Worm (Caenorhabditis elegans) whole organism, L3 larva: Measurements from ENCODE around the gene T07F8.1.

ENCODE experiments used
- R02D3.7 ChIP-seq: fragments of 150-350 bp; optimal IDR thresholded peaks from 2 replicates; lab custom pipeline; 2014; ENCODE audit warnings: missing biosample characterization, missing genetic modification characterization
- aly-2 ChIP-seq: fragments of 150-350 bp; optimal IDR thresholded peaks from 2 replicates; lab custom pipeline; 2014; ENCODE audit warnings: missing biosample characterization, missing genetic modification characterization
- ama-1 ChIP-seq: fragments of 150-350 bp; optimal IDR thresholded peaks from 2 replicates; lab custom pipeline; 2018
- ceh-16 ChIP-seq: sonication (generic microtip); optimal IDR thresholded peaks from 2 replicates; lab custom pipeline; 2017; ENCODE audit warnings: missing biosample characterization, missing genetic modification characterization
- ceh-28 ChIP-seq: fragments of 150-350 bp; optimal IDR thresholded peaks from 2 replicates; lab custom pipeline; 2014; ENCODE audit warnings: missing biosample characterization, missing genetic modification reagents, missing genetic modification characterization
- ceh-82 ChIP-seq: fragments of 150-350 bp; optimal IDR thresholded peaks from 2 replicates; lab custom pipeline; 2014; ENCODE audit warnings: missing biosample characterization, missing genetic modification characterization
- ceh-9 ChIP-seq: sonication (generic microtip); optimal IDR thresholded peaks from 2 replicates; lab custom pipeline; 2018; ENCODE audit warnings: missing biosample characterization, missing genetic modification characterization
- egl-5 ChIP-seq: fragments of 150-350 bp; optimal IDR thresholded peaks from 2 replicates; lab custom pipeline; 2017; ENCODE audit warnings: missing biosample characterization, missing genetic modification reagents, missing genetic modification characterization, inconsistent platforms
- elt-2 ChIP-seq: sonication (generic microtip); optimal IDR thresholded peaks from 2 replicates; lab custom pipeline; 2016; ENCODE audit warnings: missing genetic modification reagents, mild to moderate bottlenecking, missing genetic modification characterization, missing compliant biosample characterization
- elt-3 ChIP-seq, 3 experiments: fragments of 150-350 bp in 1 of 3; sonication (generic microtip) in 2 of 3; optimal IDR thresholded peaks; 2 replicates in 2 of 3; 4 replicates in 1 of 3; lab custom pipeline; 2014 to 2017; ENCODE audit warnings: missing biosample characterization in 3 of 3, missing genetic modification characterization in 3 of 3
- fkh-10 ChIP-seq: sonication (generic microtip); optimal IDR thresholded peaks from 2 replicates; lab custom pipeline; 2017; ENCODE audit warnings: missing biosample characterization, missing genetic modification reagents, missing genetic modification characterization
- fkh-2 ChIP-seq: fragments of 150-350 bp; optimal IDR thresholded peaks from 2 replicates; lab custom pipeline; 2014; ENCODE audit warnings: missing biosample characterization, missing genetic modification reagents, missing genetic modification characterization
- fos-1 ChIP-seq: fragments of 150-350 bp; optimal IDR thresholded peaks from 2 replicates; lab custom pipeline; 2014; ENCODE audit warnings: missing biosample characterization, missing genetic modification characterization
- hmg-11 ChIP-seq: sonication (generic microtip); optimal IDR thresholded peaks from 2 replicates; lab custom pipeline; 2016; ENCODE audit warnings: missing genetic modification characterization, missing compliant biosample characterization
- jun-1 ChIP-seq: fragments of 150-350 bp; optimal IDR thresholded peaks from 2 replicates; lab custom pipeline; 2014; ENCODE audit warnings: missing biosample characterization, missing genetic modification reagents, missing genetic modification characterization
- lsy-12 ChIP-seq: sonication (generic microtip); optimal IDR thresholded peaks from 2 replicates; lab custom pipeline; 2016; ENCODE audit warnings: mild to moderate bottlenecking, missing genetic modification characterization, missing compliant biosample characterization
- mml-1 ChIP-seq: fragments of 150-350 bp; sonication (generic microtip); optimal IDR thresholded peaks from 3 replicates; lab custom pipeline; 2014; ENCODE audit warnings: missing biosample characterization, missing genetic modification characterization
- nhr-12 ChIP-seq: fragments of 150-350 bp; optimal IDR thresholded peaks from 2 replicates; lab custom pipeline; 2014; ENCODE audit warnings: missing biosample characterization, missing genetic modification characterization
- nhr-23 ChIP-seq: fragments of 150-350 bp; optimal IDR thresholded peaks from 2 replicates; lab custom pipeline; 2014; ENCODE audit warnings: missing biosample characterization, missing genetic modification reagents, missing genetic modification characterization
- nhr-25 ChIP-seq: sonication (generic microtip); optimal IDR thresholded peaks from 2 replicates; lab custom pipeline; 2017; ENCODE audit warnings: missing biosample characterization, missing genetic modification characterization
- nhr-43 ChIP-seq: sonication (generic microtip); optimal IDR thresholded peaks from 2 replicates; lab custom pipeline; 2016; ENCODE audit warnings: mild to moderate bottlenecking, missing genetic modification characterization, missing compliant biosample characterization; ENCODE audit not compliant: poor library complexity, severe bottlenecking
- nhr-76 ChIP-seq: fragments of 150-350 bp; sonication (generic microtip); optimal IDR thresholded peaks from 5 replicates; lab custom pipeline; 2014; ENCODE audit warnings: missing biosample characterization, missing genetic modification characterization
- pha-4 ChIP-seq: fragments of 150-350 bp; optimal IDR thresholded peaks from 2 replicates; lab custom pipeline; 2014; ENCODE audit warnings: missing biosample characterization, missing genetic modification reagents, missing genetic modification characterization
- pqm-1 ChIP-seq: fragments of 150-350 bp; optimal IDR thresholded peaks from 2 replicates; lab custom pipeline; 2017; ENCODE audit warnings: missing biosample characterization, missing genetic modification characterization, inconsistent platforms
- sea-2 ChIP-seq: fragments of 150-350 bp; sonication (generic microtip); optimal IDR thresholded peaks from 4 replicates; lab custom pipeline; 2014; ENCODE audit warnings: missing biosample characterization, missing genetic modification reagents, missing genetic modification characterization
- skn-1 ChIP-seq: fragments of 150-350 bp; optimal IDR thresholded peaks from 2 replicates; lab custom pipeline; 2014; ENCODE audit warnings: missing biosample characterization, missing genetic modification characterization
- snpc-4 ChIP-seq: fragments of 150-350 bp; optimal IDR thresholded peaks from 2 replicates; lab custom pipeline; 2014; ENCODE audit warnings: missing biosample characterization, missing genetic modification characterization
- tbx-2 ChIP-seq: sonication (generic microtip); optimal IDR thresholded peaks from 2 replicates; lab custom pipeline; 2016; ENCODE audit warnings: mild to moderate bottlenecking, missing genetic modification characterization, missing compliant biosample characterization
- unc-39 ChIP-seq: sonication (generic microtip); optimal IDR thresholded peaks from 4 replicates; lab custom pipeline; 2017; ENCODE audit warnings: missing biosample characterization, missing genetic modification characterization
- unc-62 ChIP-seq: fragments of 150-350 bp; sonication (generic microtip); optimal IDR thresholded peaks from 4 replicates; lab custom pipeline; 2014; ENCODE audit warnings: missing biosample characterization, missing genetic modification reagents, missing genetic modification characterization
- zag-1 ChIP-seq: fragments of 150-350 bp; optimal IDR thresholded peaks from 2 replicates; lab custom pipeline; 2014; ENCODE audit warnings: missing biosample characterization, missing genetic modification characterization
- ztf-11 ChIP-seq: fragments of 150-350 bp; optimal IDR thresholded peaks from 2 replicates; lab custom pipeline; 2014; ENCODE audit warnings: missing biosample characterization, missing genetic modification characterization

T07F8.1 gene

DNA sequence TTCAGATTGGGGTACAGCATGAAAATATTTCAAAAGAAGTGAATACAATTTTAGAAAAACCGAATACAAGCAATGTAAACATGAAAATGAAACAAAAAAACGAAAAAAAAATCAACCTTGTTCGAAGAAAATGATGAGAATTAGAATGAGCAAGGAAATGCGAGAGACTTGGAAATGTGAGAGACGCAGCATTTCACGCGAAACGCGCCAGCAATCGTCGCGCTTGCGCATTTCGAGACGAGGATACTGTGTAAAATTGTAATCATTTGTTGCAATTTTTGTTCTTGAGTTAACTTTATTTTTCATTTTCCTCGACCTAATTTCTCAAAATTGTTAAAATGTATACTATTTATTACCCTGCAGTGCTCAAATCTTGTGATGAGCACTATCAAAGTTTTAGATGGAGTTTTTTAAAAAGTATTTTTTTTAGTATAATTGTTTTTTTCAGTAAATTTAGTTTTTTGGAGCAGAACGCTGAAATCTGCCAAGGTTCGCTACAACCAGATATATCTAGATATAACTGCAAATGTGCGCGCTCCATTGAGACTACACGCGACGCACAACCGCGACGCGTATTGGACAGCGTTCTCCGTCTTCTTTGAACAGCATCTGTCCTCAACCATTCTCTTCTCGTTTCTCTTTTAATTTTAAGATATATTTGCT is 3.9 kb downstream of the T07F8.1 start, which contains the start of gene fust-1 (continued):
- no peak for TF ChIP-seq fos-1
- TF ChIP-seq ceh-82 = peak; percentile 62

DNA sequence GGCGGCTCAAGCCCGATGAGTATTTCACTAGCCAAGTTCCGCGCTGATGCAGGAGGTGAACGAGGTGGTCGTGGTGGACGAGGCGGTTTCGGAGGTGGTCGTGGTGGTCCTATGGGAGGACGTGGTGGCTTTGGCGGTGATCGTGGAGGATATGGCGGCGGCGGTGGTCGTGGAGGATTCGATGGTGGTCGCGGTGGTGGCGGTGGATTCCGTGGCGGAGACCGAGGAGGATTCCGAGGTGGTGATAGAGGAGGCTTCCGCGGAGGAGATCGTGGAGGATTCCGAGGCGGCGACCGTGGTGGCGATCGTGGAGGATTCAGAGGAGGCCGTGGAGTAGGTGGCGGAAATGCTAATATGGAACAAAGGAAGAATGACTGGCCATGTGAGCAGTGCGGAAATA is 6.5 kb downstream of the T07F8.1 start:
- no peak for TF ChIP-seq skn-1 (tag; lab: Kevin White, UChicago)
- TF ChIP-seq pqm-1 = no peak
- no peak for TF ChIP-seq zag-1 (tag; lab: Kevin White, UChicago)
- no peak for TF ChIP-seq sea-2
- no peak for TF ChIP-seq nhr-43 (tag; lab: Kevin White, UChicago)

DNA sequence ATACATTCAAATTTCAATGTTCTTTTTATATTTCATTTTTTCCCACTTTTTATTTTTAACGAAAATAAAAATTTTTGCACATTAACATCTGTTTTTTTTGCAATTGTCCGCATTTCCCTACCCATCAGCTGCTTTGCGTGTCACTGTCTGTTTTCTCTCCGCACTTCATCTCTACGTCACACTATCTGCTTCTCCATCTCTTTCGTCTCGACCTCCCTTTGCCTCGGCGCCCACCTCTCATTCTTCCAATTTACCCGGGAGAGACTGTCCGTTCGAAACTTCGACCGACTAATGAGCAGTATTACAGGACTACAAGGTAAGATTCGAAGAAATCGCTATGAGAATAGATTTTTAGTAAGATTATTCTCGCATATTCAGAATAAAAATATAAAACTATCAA is 7.2 kb downstream of the T07F8.1 start, which contains the start of gene C27H5.2:
Gene C27H5.2, plus strand, starts transcription at position 190 of the 400 bp plus-strand sequence.
- TF ChIP-seq jun-1 = no peak
- no peak for TF ChIP-seq ceh-9 (tag; lab: Kevin White, UChicago)
- TF ChIP-seq ama-1 (lab: Kevin White, UChicago) = peak; percentile 27
- no peak for TF ChIP-seq mml-1 (tag; lab: Kevin White, UChicago)
- TF ChIP-seq elt-2 = peak; percentile 20
- TF ChIP-seq nhr-25 = peak; percentile 13
- TF ChIP-seq, all 47 proteins: peak for 3

DNA sequence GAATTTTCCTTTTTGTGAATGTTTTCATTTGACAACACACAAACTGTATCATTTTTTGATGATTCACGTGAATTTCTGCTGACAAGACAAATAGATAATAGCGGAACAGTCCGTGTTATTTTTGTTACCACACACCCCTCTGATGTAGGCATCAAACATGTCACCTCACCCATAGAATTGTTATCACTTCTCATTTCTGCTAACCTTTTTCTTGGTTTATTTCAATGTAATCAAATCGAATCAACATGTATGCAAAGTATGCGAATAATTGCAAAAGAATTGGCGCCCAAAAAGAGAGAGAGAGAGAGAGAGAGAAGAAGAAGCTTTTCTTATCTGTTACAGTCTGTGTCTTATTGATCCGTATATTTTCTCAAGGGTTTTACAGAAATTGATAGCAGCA is 9.2 kb downstream of the T07F8.1 start:
- TF ChIP-seq zag-1 (tag; lab: Kevin White, UChicago) = no peak
- no peak for TF ChIP-seq nhr-76
- no peak for TF ChIP-seq mml-1 (tag; lab: Kevin White, UChicago)
- TF ChIP-seq elt-2 = peak; percentile 89
- TF ChIP-seq fos-1 = peak; percentile 6
- peak; percentile 42 for TF ChIP-seq ceh-28 (tag; lab: Kevin White, UChicago)
- peak; percentile 54 for TF ChIP-seq jun-1
- TF ChIP-seq R02D3.7 = no peak
- TF ChIP-seq tbx-2 (tag; lab: Kevin White, UChicago) = no peak
- no peak for TF ChIP-seq fkh-2 (tag; lab: Kevin White, UChicago)
- peak; percentile 0 for TF ChIP-seq nhr-25
- peak; percentile 64 for TF ChIP-seq pha-4 (tag; lab: Kevin White, UChicago)
- TF ChIP-seq snpc-4 (tag; lab: Kevin White, UChicago) = no peak
- peak; percentile 18 for TF ChIP-seq nhr-23 (tag; lab: Kevin White, UChicago)
- no peak for TF ChIP-seq unc-62
- TF ChIP-seq ztf-11 (tag; lab: Kevin White, UChicago) = no peak
- peak; percentile 50 for TF ChIP-seq pqm-1
- TF ChIP-seq nhr-12 (tag; lab: Kevin White, UChicago) = no peak
- TF ChIP-seq elt-3 (tag; optimal IDR thresholded peaks at IDR 0.05; lab: Kevin White, UChicago) = no peak
- TF ChIP-seq, all 47 proteins: peak for 8

DNA sequence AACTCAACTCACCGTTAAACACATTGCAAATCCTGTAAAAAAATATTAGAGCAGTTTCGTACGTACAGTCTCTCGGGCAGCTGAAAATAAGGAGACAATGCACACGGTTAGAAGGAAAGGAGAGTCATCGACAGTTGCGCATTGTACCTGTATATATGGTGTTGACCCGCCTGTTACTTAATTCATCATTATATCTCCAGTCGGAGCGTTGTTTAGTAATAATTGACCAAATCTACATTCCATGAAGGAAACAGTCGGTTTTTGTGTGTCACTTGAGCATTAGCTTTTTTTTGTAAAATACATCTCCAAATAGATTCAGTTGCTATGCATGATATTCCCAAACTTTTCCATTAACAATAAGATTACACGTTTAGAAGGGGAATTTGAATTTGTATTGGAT is 13.3 kb downstream of the T07F8.1 start, which contains the start of gene C27H5.12:
Gene C27H5.12, minus strand, starts transcription at position 101 of the 400 bp plus-strand sequence.
- no peak for TF ChIP-seq egl-5
- TF ChIP-seq, all 47 proteins: peak for 0

DNA sequence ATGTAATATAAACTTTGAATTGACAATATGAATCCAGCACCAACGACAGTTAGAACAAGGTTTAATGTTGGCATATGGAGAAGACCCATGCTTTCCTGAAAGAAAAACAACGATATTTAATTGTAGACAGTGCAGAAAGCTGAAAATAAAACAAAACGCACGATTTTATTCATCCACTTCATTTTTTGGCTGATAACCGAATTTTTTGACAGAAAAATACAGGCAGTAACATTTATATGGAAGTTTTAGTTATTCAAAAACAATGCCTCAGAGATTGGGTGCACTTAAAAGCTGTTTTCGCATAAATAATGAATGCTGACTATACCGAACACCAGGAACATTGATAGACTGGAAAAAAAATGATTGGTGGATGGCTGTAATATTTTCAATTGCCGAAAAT is 17.6 kb downstream of the T07F8.1 start, which contains the start of gene mfsd-13.2:
Gene mfsd-13.2, minus strand, starts transcription at position 101 of the 400 bp plus-strand sequence.
- TF ChIP-seq lsy-12 (tag; lab: Kevin White, UChicago) (no peak), ceh-16 (no peak), fkh-10 (no peak), egl-5 (no peak), fos-1 (no peak), zag-1 (tag; lab: Kevin White, UChicago) (no peak), aly-2 (no peak), ztf-11 (tag; lab: Kevin White, UChicago) (no peak), ceh-82 (no peak), unc-39 (tag; lab: Kevin White, UChicago) (no peak), hmg-11 (tag; lab: Kevin White, UChicago) (no peak), skn-1 (tag; lab: Kevin White, UChicago) (no peak)
